Fruit fly (Drosophila melanogaster) whole organism, adult: Measurements from ENCODE around the gene CG31635.
A peak's percentile ranks its signal among the peaks of the same experiment; 100 is the strongest.

Experiments used
- CG33017 ChIP-seq: fragments of 200-800 bp; sonication (Bioruptor generic); optimal IDR thresholded peaks from 2 replicates; lab custom pipeline; 2018; ENCODE audit warnings: missing biosample characterization, mild to moderate bottlenecking, missing genetic modification characterization, moderate library complexity
- CG5204 ChIP-seq: fragments of 200-800 bp; sonication (Bioruptor generic); optimal IDR thresholded peaks from 2 replicates; lab custom pipeline; 2016; ENCODE audit warnings: missing biosample characterization, missing genetic modification characterization
- CG7045 ChIP-seq: fragments of 200-800 bp; sonication (Bioruptor generic); optimal IDR thresholded peaks from 2 replicates; lab custom pipeline; 2017; ENCODE audit warnings: missing biosample characterization, mild to moderate bottlenecking, missing genetic modification characterization
- bab1 ChIP-seq: fragments of 200-800 bp; sonication (Bioruptor generic); optimal IDR thresholded peaks from 3 replicates; lab custom pipeline; 2019; ENCODE audit warnings: missing biosample characterization, mild to moderate bottlenecking, missing genetic modification characterization, moderate library complexity
- kay ChIP-seq: fragments of 200-800 bp; sonication (Bioruptor generic); peaks from one replicate; lab custom pipeline; 2016; ENCODE audit warnings: missing biosample characterization, missing genetic modification characterization, borderline replicate concordance
- tj ChIP-seq: fragments of 200-800 bp; sonication (Bioruptor generic); optimal IDR thresholded peaks from 3 replicates; lab custom pipeline; 2017; ENCODE audit warnings: missing biosample characterization, mild to moderate bottlenecking, missing genetic modification characterization, moderate library complexity

DNA sequence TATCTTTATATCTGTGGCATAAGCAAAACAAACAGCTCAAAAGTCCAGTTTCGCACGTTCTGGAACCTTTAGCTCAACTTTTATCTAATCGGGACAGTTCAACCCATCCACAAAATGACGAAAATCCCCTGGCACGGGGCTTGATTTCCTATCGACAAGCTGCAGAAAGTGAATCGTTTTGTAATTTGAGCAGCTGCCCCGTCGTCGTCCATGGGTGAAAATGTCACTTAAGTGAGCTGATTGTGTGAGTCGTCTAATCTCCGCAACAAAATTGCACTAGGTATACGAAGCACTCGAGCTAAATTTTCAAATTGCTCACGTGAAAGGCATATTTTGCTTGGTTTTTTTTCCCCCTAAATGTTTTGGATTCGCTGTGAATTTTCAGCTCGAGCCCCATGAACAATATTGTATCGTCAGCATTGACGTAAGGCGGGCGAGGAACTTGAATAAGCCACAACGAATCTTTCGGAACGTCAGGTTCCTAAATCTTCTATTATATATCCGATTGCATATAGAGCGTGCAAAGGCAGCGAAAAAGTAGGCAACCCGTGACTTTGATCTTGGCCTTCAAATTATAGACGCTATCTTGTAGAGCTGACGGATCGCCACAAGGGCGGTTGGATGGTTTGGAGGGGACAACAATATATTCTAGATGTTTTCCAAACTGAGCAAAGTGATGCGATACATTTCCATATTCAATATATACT lies 34.5 kb downstream of the CG31635 start:
- TF ChIP-seq bab1 (GFP tag; lab: Kevin White, UChicago) (no peak), tj (GFP tag; lab: Kevin White, UChicago) (peak; percentile 89), CG7045 (no peak), CG5204 (GFP tag; lab: Kevin White, UChicago) (no peak), kay (GFP tag; lab: Kevin White, UChicago) (peak; percentile 81), CG33017 (tag; lab: Kevin White, UChicago) (no peak)
